Fruit fly (Drosophila melanogaster) whole organism, embryonic: Measurements from ENCODE around the gene CG33293.

Experiments
- ATbp ChIP-seq: fragments of 200-800 bp; sonication (Bioruptor generic); optimal IDR thresholded peaks from 2 replicates; lab custom pipeline; 2017; ENCODE audit warnings: missing biosample characterization, mild to moderate bottlenecking, missing genetic modification characterization, missing genetic modification reagents
- BEAF-32 ChIP-seq: fragments of 200-800 bp; sonication (Bioruptor generic); optimal IDR thresholded peaks from 3 replicates; lab custom pipeline; 2017; ENCODE audit warnings: missing biosample characterization, missing genetic modification characterization, mild to moderate bottlenecking, moderate library complexity, missing genetic modification reagents
- Bgb ChIP-seq: fragments of 200-800 bp; sonication (Bioruptor generic); IDR thresholded peaks from 2 replicates; pipeline ENCODE4 v1.3.6; 2022; ENCODE audit warnings: missing biosample characterization, missing genetic modification characterization; ENCODE audit not compliant: partially characterized antibody
- C15 ChIP-seq: fragments of 200-800 bp; sonication (Bioruptor generic); IDR thresholded peaks from 3 replicates; pipeline ENCODE4 v1.3.6; 2022; ENCODE audit warnings: missing biosample characterization, missing genetic modification characterization
- CG10147 ChIP-seq: fragments of 200-800 bp; sonication (Bioruptor generic); optimal IDR thresholded peaks from 2 replicates; lab custom pipeline; 2019; ENCODE audit warnings: missing biosample characterization, mild to moderate bottlenecking, missing genetic modification characterization, moderate library complexity
- CG11456 ChIP-seq: fragments of 200-800 bp; sonication (Bioruptor generic); IDR thresholded peaks from 3 replicates; pipeline ENCODE4 v1.3.6; 2022; ENCODE audit warnings: missing biosample characterization, missing genetic modification characterization
- CG14014 ChIP-seq: fragments of 200-800 bp; sonication (Bioruptor generic); IDR thresholded peaks from 2 replicates; pipeline ENCODE4 v1.3.6; 2022; ENCODE audit warnings: missing biosample characterization, missing genetic modification characterization
- CG16863 ChIP-seq: fragments of 200-800 bp; sonication (Bioruptor generic); optimal IDR thresholded peaks from 3 replicates; lab custom pipeline; 2016; ENCODE audit warnings: missing biosample characterization, missing genetic modification characterization
- CG31388 ChIP-seq: fragments of 200-800 bp; sonication (Bioruptor generic); optimal IDR thresholded peaks from 2 replicates; lab custom pipeline; 2016; ENCODE audit warnings: missing biosample characterization, missing genetic modification characterization
- CG3281 ChIP-seq: fragments of 200-800 bp; sonication (Bioruptor generic); optimal IDR thresholded peaks from 3 replicates; lab custom pipeline; 2017; ENCODE audit warnings: missing biosample characterization, mild to moderate bottlenecking, missing genetic modification characterization
- CG34422 ChIP-seq: fragments of 200-800 bp; sonication (Bioruptor generic); IDR thresholded peaks from 3 replicates; pipeline ENCODE4 v1.3.6; 2022; ENCODE audit warnings: missing biosample characterization, missing genetic modification characterization
- CG4730 ChIP-seq: fragments of 200-800 bp; sonication (Bioruptor generic); IDR thresholded peaks from 2 replicates; pipeline ENCODE4 v1.3.6; 2022; ENCODE audit warnings: missing biosample characterization, missing genetic modification characterization
- CG6854 ChIP-seq: fragments of 200-800 bp; sonication (Bioruptor generic); optimal IDR thresholded peaks from 3 replicates; lab custom pipeline; 2017; ENCODE audit warnings: missing biosample characterization, mild to moderate bottlenecking, missing genetic modification characterization
- CG7987 ChIP-seq: fragments of 200-800 bp; sonication (Bioruptor generic); optimal IDR thresholded peaks from 2 replicates; lab custom pipeline; 2018; ENCODE audit warnings: missing biosample characterization, mild to moderate bottlenecking, missing genetic modification characterization, moderate library complexity
- CG8290 ChIP-seq, 3 experiments: fragments of 200-800 bp; sonication (Bioruptor generic); optimal IDR thresholded peaks; 2 replicates each; lab custom pipeline; 2016 to 2019; ENCODE audit warnings: missing biosample characterization in 3 of 3, missing genetic modification characterization in 3 of 3, mild to moderate bottlenecking in 2 of 3, moderate library complexity in 1 of 3
- CG8388 ChIP-seq: fragments of 200-800 bp; sonication (Bioruptor generic); optimal IDR thresholded peaks from 2 replicates; lab custom pipeline; 2019; ENCODE audit warnings: missing biosample characterization, mild to moderate bottlenecking, missing genetic modification characterization, moderate library complexity
- CG9727 ChIP-seq: fragments of 200-800 bp; sonication (Bioruptor generic); optimal IDR thresholded peaks from 3 replicates; lab custom pipeline; 2017; ENCODE audit warnings: missing biosample characterization, mild to moderate bottlenecking, missing genetic modification characterization
- Chrac-16 ChIP-seq: fragments of 200-800 bp; sonication (Bioruptor generic); optimal IDR thresholded peaks from 3 replicates; lab custom pipeline; 2016; ENCODE audit warnings: missing biosample characterization, missing genetic modification characterization
- D19A ChIP-seq: fragments of 200-800 bp; optimal IDR thresholded peaks from 3 replicates; lab custom pipeline; 2019; ENCODE audit warnings: missing biosample characterization, mild to moderate bottlenecking, missing genetic modification characterization, moderate library complexity
- Dad ChIP-seq: fragments of 200-800 bp; sonication (Bioruptor generic); optimal IDR thresholded peaks from 3 replicates; lab custom pipeline; 2016; ENCODE audit warnings: missing biosample characterization, missing genetic modification characterization
- Deaf1 ChIP-seq: fragments of 200-800 bp; optimal IDR thresholded peaks from 3 replicates; lab custom pipeline; 2019; ENCODE audit warnings: missing biosample characterization, mild to moderate bottlenecking, missing genetic modification characterization, moderate library complexity
- Elba2 ChIP-seq: fragments of 200-800 bp; sonication (Bioruptor generic); optimal IDR thresholded peaks from 3 replicates; lab custom pipeline; 2016; ENCODE audit warnings: missing biosample characterization, missing genetic modification characterization
- Hmr ChIP-seq: fragments of 200-800 bp; sonication (Bioruptor generic); optimal IDR thresholded peaks from 3 replicates; lab custom pipeline; 2017; ENCODE audit warnings: mild to moderate bottlenecking, missing biosample characterization, missing genetic modification reagents, missing genetic modification characterization
- Jarid2 ChIP-seq: fragments of 200-800 bp; sonication (Bioruptor generic); optimal IDR thresholded peaks from 3 replicates; lab custom pipeline; 2017; ENCODE audit warnings: mild to moderate bottlenecking, missing biosample characterization, missing genetic modification reagents, missing genetic modification characterization
- MTF-1 ChIP-seq: fragments of 200-800 bp; sonication (Bioruptor generic); optimal IDR thresholded peaks from 2 replicates; lab custom pipeline; 2018; ENCODE audit warnings: missing biosample characterization, mild to moderate bottlenecking, missing genetic modification characterization, borderline replicate concordance
- Nf-YC ChIP-seq: fragments of 200-800 bp; optimal IDR thresholded peaks from 3 replicates; lab custom pipeline; 2019; ENCODE audit warnings: missing biosample characterization, mild to moderate bottlenecking, missing genetic modification characterization, moderate library complexity
- Poxn ChIP-seq: fragments of 200-800 bp; sonication (Bioruptor generic); IDR thresholded peaks from 2 replicates; pipeline ENCODE4 v1.3.6; 2022; ENCODE audit warnings: missing biosample characterization, missing genetic modification characterization
- Six4 ChIP-seq: fragments of 200-800 bp; sonication (Bioruptor generic); optimal IDR thresholded peaks from 2 replicates; lab custom pipeline; 2016; ENCODE audit warnings: missing biosample characterization, missing genetic modification characterization
- Ssrp ChIP-seq: fragments of 200-800 bp; sonication (Bioruptor generic); optimal IDR thresholded peaks from 2 replicates; lab custom pipeline; 2018; ENCODE audit warnings: missing biosample characterization, mild to moderate bottlenecking, missing genetic modification characterization, moderate library complexity
- Vsx1 ChIP-seq: fragments of 200-800 bp; sonication (Bioruptor generic); optimal IDR thresholded peaks from 2 replicates; lab custom pipeline; 2017; ENCODE audit warnings: missing biosample characterization, mild to moderate bottlenecking, missing genetic modification characterization, missing genetic modification reagents
- btn ChIP-seq: fragments of 200-800 bp; sonication (Bioruptor generic); optimal IDR thresholded peaks from 2 replicates; lab custom pipeline; 2016; ENCODE audit warnings: missing biosample characterization, missing genetic modification characterization
- dmrt11E ChIP-seq: fragments of 200-800 bp; sonication (Bioruptor generic); optimal IDR thresholded peaks from 3 replicates; lab custom pipeline; 2018; ENCODE audit warnings: missing biosample characterization, mild to moderate bottlenecking, missing genetic modification characterization, moderate library complexity
- dysf ChIP-seq: fragments of 200-800 bp; sonication (Bioruptor generic); IDR thresholded peaks from 3 replicates; pipeline ENCODE4 v1.3.6; 2022; ENCODE audit warnings: missing biosample characterization, missing genetic modification characterization
- fu2 ChIP-seq: fragments of 200-800 bp; sonication (Bioruptor generic); optimal IDR thresholded peaks from 2 replicates; lab custom pipeline; 2016; ENCODE audit warnings: missing biosample characterization, missing genetic modification characterization
- gfzf ChIP-seq: fragments of 200-800 bp; sonication (Bioruptor generic); optimal IDR thresholded peaks from 2 replicates; lab custom pipeline; 2016; ENCODE audit warnings: missing biosample characterization, mild to moderate bottlenecking, missing genetic modification characterization, moderate library complexity
- kah ChIP-seq: fragments of 200-800 bp; sonication (Bioruptor generic); optimal IDR thresholded peaks from 2 replicates; lab custom pipeline; 2018; ENCODE audit warnings: missing biosample characterization, mild to moderate bottlenecking, missing genetic modification characterization
- lilli ChIP-seq: fragments of 200-800 bp; sonication (Bioruptor generic); optimal IDR thresholded peaks from 3 replicates; lab custom pipeline; 2016; ENCODE audit warnings: missing biosample characterization, missing genetic modification characterization
- lmd ChIP-seq: fragments of 200-800 bp; sonication (Bioruptor generic); IDR thresholded peaks from 2 replicates; pipeline ENCODE4 v1.3.6; 2022; ENCODE audit warnings: missing biosample characterization, missing genetic modification characterization
- lola ChIP-seq, 3 experiments: fragments of >200 bp in 2 of 3; fragments of 200-800 bp in 1 of 3; sonication (Bioruptor generic) in 1 of 3; optimal IDR thresholded peaks; 2 replicates each; lab custom pipeline; 2017 to 2019; ENCODE audit warnings: missing biosample characterization in 3 of 3, missing genetic modification characterization in 3 of 3, mild to moderate bottlenecking in 1 of 3, moderate library complexity in 1 of 3
- p53 ChIP-seq: fragments of 200-800 bp; sonication (Bioruptor generic); optimal IDR thresholded peaks from 2 replicates; lab custom pipeline; 2016; ENCODE audit warnings: missing biosample characterization, missing genetic modification characterization
- phol ChIP-seq: fragments of 200-800 bp; sonication (Bioruptor generic); optimal IDR thresholded peaks from 3 replicates; lab custom pipeline; 2018; ENCODE audit warnings: missing biosample characterization, mild to moderate bottlenecking, missing genetic modification characterization, moderate library complexity
- salm ChIP-seq: fragments of 200-800 bp; sonication (Bioruptor generic); optimal IDR thresholded peaks from 2 replicates; lab custom pipeline; 2018; ENCODE audit warnings: missing biosample characterization, mild to moderate bottlenecking, missing genetic modification characterization
- sens-2 ChIP-seq: fragments of 200-800 bp; sonication (Bioruptor generic); IDR thresholded peaks from 2 replicates; pipeline ENCODE4 v1.3.6; 2022; ENCODE audit warnings: missing biosample characterization, missing genetic modification characterization
- sim ChIP-seq: fragments of 200-800 bp; sonication (Bioruptor generic); IDR thresholded peaks from 2 replicates; pipeline ENCODE4 v1.3.6; 2022; ENCODE audit warnings: missing biosample characterization, missing genetic modification characterization
- sisA ChIP-seq: fragments of 200-800 bp; sonication (Bioruptor generic); IDR thresholded peaks from 2 replicates; pipeline ENCODE4 v1.3.6; 2022; ENCODE audit warnings: missing biosample characterization, missing genetic modification characterization
- tgo ChIP-seq: fragments of 200-800 bp; sonication (Bioruptor generic); IDR thresholded peaks from 3 replicates; pipeline ENCODE4 v1.3.6; 2022; ENCODE audit warnings: missing biosample characterization, missing genetic modification characterization
- tup ChIP-seq: fragments of 200-800 bp; sonication (Bioruptor generic); optimal IDR thresholded peaks from 2 replicates; lab custom pipeline; 2016; ENCODE audit warnings: missing biosample characterization, mild to moderate bottlenecking, missing genetic modification characterization, moderate library complexity
- vnd ChIP-seq: fragments of 200-800 bp; sonication (Bioruptor generic); IDR thresholded peaks from 3 replicates; pipeline ENCODE4 v1.3.6; 2022; ENCODE audit warnings: missing biosample characterization, missing genetic modification characterization; ENCODE audit not compliant: partially characterized antibody

Gene CG33293

dm6 chr3R:5256462-5257146, 16.1 kb upstream of the CG33293 start, which contains the start of the genes Enoph and Hph (continued):
- peak; percentile 42 for TF ChIP-seq Elba2 (GFP tag; lab: Kevin White, UChicago)
- TF ChIP-seq Jarid2 (GFP tag; lab: Kevin White, UChicago) = peak; percentile 27
- TF ChIP-seq phol = peak; percentile 72
- TF ChIP-seq dysf (GFP tag; lab: Robert Waterston, UW) = peak; percentile 73
- TF ChIP-seq Chrac-16 (GFP tag; lab: Kevin White, UChicago) = peak; percentile 64
- TF ChIP-seq CG9727 (GFP tag; lab: Kevin White, UChicago) = peak; percentile 67
- peak; percentile 79 for TF ChIP-seq CG10147
- TF ChIP-seq sisA (GFP tag; lab: Robert Waterston, UW) = peak; percentile 41
- peak; percentile 67 for TF ChIP-seq lmd
- TF ChIP-seq MTF-1 = no peak
- TF ChIP-seq dmrt11E (tag; lab: Kevin White, UChicago) = peak; percentile 56
- no peak for TF ChIP-seq CG7987
- TF ChIP-seq D19A = peak; percentile 88
- TF ChIP-seq p53 (GFP tag; lab: Kevin White, UChicago) = peak; percentile 5
- peak; percentile 61 for TF ChIP-seq CG3281 (GFP tag; lab: Kevin White, UChicago)
- TF ChIP-seq CG8388 (GFP tag; lab: Kevin White, UChicago) = peak; percentile 25
- TF ChIP-seq salm (tag; lab: Kevin White, UChicago) = no peak
- no peak for TF ChIP-seq CG4730 (GFP tag; lab: Robert Waterston, UW)
- TF ChIP-seq tgo (GFP tag; lab: Robert Waterston, UW) = peak; percentile 55
- no peak for TF ChIP-seq gfzf (GFP tag; lab: Kevin White, UChicago)
- peak; percentile 89 for TF ChIP-seq BEAF-32 (GFP tag; lab: Kevin White, UChicago)
- TF ChIP-seq lola (GFP tag; optimal IDR thresholded peaks at IDR 0.05; lab: Kevin White, UChicago) = peak in 1 of 3 experiments; percentile 52
- peak; percentile 31 for TF ChIP-seq Dad (GFP tag; lab: Kevin White, UChicago)
- peak; percentile 41 for TF ChIP-seq Ssrp
- TF ChIP-seq Bgb (GFP tag; lab: Robert Waterston, UW) = peak; percentile 67
- TF ChIP-seq Six4 = peak; percentile 46
- peak; percentile 19 for TF ChIP-seq CG8290 (GFP tag; optimal IDR thresholded peaks at IDR 0.05; lab: Kevin White, UChicago)
- peak in 1 of 2 experiments; percentile 43 for TF ChIP-seq CG8290 (tag; optimal IDR thresholded peaks at IDR 0.05; lab: Kevin White, UChicago)
- no peak for TF ChIP-seq sens-2
- no peak for TF ChIP-seq CG14014 (GFP tag; lab: Robert Waterston, UW)
- peak; percentile 15 for TF ChIP-seq CG6854 (GFP tag; lab: Kevin White, UChicago)
- TF ChIP-seq Deaf1 (tag; lab: Kevin White, UChicago) = peak; percentile 22
- peak; percentile 50 for TF ChIP-seq Vsx1
- peak; percentile 51 for TF ChIP-seq fu2 (GFP tag; lab: Kevin White, UChicago)
- no peak for TF ChIP-seq Poxn
- TF ChIP-seq CG11456 (GFP tag; lab: Robert Waterston, UW) = peak; percentile 63; the same call in 1 of the 3 replicates
- TF ChIP-seq lilli (GFP tag; lab: Kevin White, UChicago) = peak; percentile 79
- peak; percentile 67 for TF ChIP-seq Hmr (GFP tag; lab: Kevin White, UChicago)
- TF ChIP-seq CG34422 (GFP tag; lab: Robert Waterston, UW) = peak; percentile 52; the same call in 2 of the 3 replicates
- peak; percentile 43 for TF ChIP-seq CG16863 (GFP tag; lab: Kevin White, UChicago)
- TF ChIP-seq kah = no peak
- TF ChIP-seq btn (GFP tag; lab: Kevin White, UChicago) = no peak
- TF ChIP-seq C15 = 0 out of 3 replicates have a peak, but pooled peaks have one; percentile 17
- TF ChIP-seq vnd (GFP tag; lab: Robert Waterston, UW) = peak; percentile 80
- peak; percentile 69 for TF ChIP-seq Nf-YC (tag; lab: Kevin White, UChicago)
- TF ChIP-seq ATbp = no peak
- TF ChIP-seq CG31388 (GFP tag; lab: Kevin White, UChicago) = no peak
- no peak for TF ChIP-seq sim (GFP tag; lab: Robert Waterston, UW)
- no peak for TF ChIP-seq tup
